Fruit fly (Drosophila melanogaster): ENCODE results near the gene betaTub85D.

The betaTub85D gene

DNA sequence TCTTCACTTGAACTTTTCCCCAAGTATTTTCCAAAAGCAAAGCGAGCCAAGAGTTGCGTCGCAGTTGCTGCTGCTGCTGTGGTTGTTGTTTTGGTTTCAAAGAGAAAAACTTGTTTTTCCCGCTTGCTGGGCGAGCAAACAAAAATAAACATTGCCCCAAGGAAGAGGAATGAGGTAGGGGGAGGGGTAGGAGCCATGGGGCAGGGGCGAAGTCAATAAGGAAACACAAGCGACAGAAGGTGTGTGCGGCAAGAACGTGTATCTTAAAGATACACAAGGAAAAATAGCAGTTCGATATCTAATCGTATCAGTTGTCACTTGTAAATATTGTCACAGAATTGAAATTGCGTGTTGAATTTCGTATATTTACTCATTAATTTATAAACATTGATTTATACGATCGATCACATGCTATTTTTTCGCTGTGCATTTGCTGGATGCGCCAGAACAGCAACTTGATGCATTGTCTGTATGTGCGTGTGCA is 16.5 kb downstream of the betaTub85D start (continued):
- TF ChIP-seq CG2889 (GFP tag; IDR thresholded peaks at IDR 0.05) (no peak), CG30431 (GFP tag; optimal IDR thresholded peaks at IDR 0.05) (peak; percentile 29), MESR4 (GFP tag; optimal IDR thresholded peaks at IDR 0.05) (peak; percentile 25), trem (tag; optimal IDR thresholded peaks at IDR 0.05) (peak; percentile 76), onecut (GFP tag; IDR thresholded peaks at IDR 0.05) (peak; percentile 74), CG1647 (GFP tag; optimal IDR thresholded peaks at IDR 0.05) (no peak), Dll (GFP tag; IDR thresholded peaks at IDR 0.05; ENCODE audit: partially characterized antibody) (no peak), dmrt99B (tag; optimal IDR thresholded peaks at IDR 0.05) (peak; percentile 70), ci (GFP tag; IDR thresholded peaks at IDR 0.05) (peak; percentile 87), toy (GFP tag; IDR thresholded peaks at IDR 0.05) (no peak), gsb-n (tag; optimal IDR thresholded peaks at IDR 0.05) (peak; percentile 80), so (GFP tag; IDR thresholded peaks at IDR 0.05) (peak; percentile 80), CoRest (tag; optimal IDR thresholded peaks at IDR 0.05) (peak; percentile 76), mam (GFP tag; optimal IDR thresholded peaks at IDR 0.05) (peak; percentile 32), chinmo (GFP tag; IDR thresholded peaks at IDR 0.05; ENCODE audit: partially characterized antibody) (0 out of 4 replicates have a peak, but pooled peaks have one; percentile 54), croc (GFP tag; conservative IDR thresholded peaks at IDR 0.05) (peak; percentile 78), CG4820 (GFP tag; optimal IDR thresholded peaks at IDR 0.05) (peak; percentile 58), aop (GFP tag; IDR thresholded peaks at IDR 0.05) (0 out of 2 replicates have a peak, but pooled peaks have one; percentile 23), sens (GFP tag) (peak; percentile 95), CG12299 (tag; optimal IDR thresholded peaks at IDR 0.05) (peak; percentile 40), peb (GFP tag; IDR thresholded peaks at IDR 0.05) (peak; percentile 57; the same call in 1 of the 2 replicates), Kr (GFP tag; optimal IDR thresholded peaks at IDR 0.05) (peak; percentile 87), emc (GFP tag; optimal IDR thresholded peaks at IDR 0.05) (no peak), CG1603 (tag; optimal IDR thresholded peaks at IDR 0.05) (peak; percentile 91), CG7928 (GFP tag; optimal IDR thresholded peaks at IDR 0.05) (no peak), ems (GFP tag; optimal IDR thresholded peaks at IDR 0.05) (peak; percentile 37), tup (GFP tag; optimal IDR thresholded peaks at IDR 0.05) (peak; percentile 44), dysf (GFP tag; IDR thresholded peaks at IDR 0.05) (peak; percentile 73), Aef1 (GFP tag; IDR thresholded peaks at IDR 0.05) (no peak), sna (GFP tag; IDR thresholded peaks at IDR 0.05; ENCODE audit: partially characterized antibody) (no peak), gt (GFP tag; IDR thresholded peaks at IDR 0.05) (no peak), Chrac-16 (GFP tag; optimal IDR thresholded peaks at IDR 0.05) (peak; percentile 46), TFAM (GFP tag; optimal IDR thresholded peaks at IDR 0.05) (peak; percentile 48), Rx (GFP tag; IDR thresholded peaks at IDR 0.05) (peak; percentile 36; the same call in 1 of the 2 replicates), Tbp (GFP tag; optimal IDR thresholded peaks at IDR 0.05) (no peak), CG12391 (tag; optimal IDR thresholded peaks at IDR 0.05) (peak; percentile 81), CG11247 (GFP tag; IDR thresholded peaks at IDR 0.05) (peak; percentile 32), CG10366 (GFP tag; IDR thresholded peaks at IDR 0.05) (peak; percentile 39), pros (GFP tag; optimal IDR thresholded peaks at IDR 0.05) (peak; percentile 69), Lhr (GFP tag; optimal IDR thresholded peaks at IDR 0.05) (peak; percentile 56), H2.0 (GFP tag; IDR thresholded peaks at IDR 0.05) (peak; percentile 49; the same call in 1 of the 2 replicates), CG7357 (GFP tag; IDR thresholded peaks at IDR 0.05) (no peak), CG3726 (GFP tag; IDR thresholded peaks at IDR 0.05) (peak; percentile 77; the same call in 2 of the 3 replicates), MBD-R2 (GFP tag; IDR thresholded peaks at IDR 0.05) (no peak), CG32772 (GFP tag; IDR thresholded peaks at IDR 0.05) (peak; percentile 49; the same call in 1 of the 2 replicates), vfl (GFP tag; optimal IDR thresholded peaks at IDR 0.05) (no peak), Hmr (GFP tag; optimal IDR thresholded peaks at IDR 0.05) (peak; percentile 77), Gug (GFP tag; IDR thresholded peaks at IDR 0.05) (peak; percentile 39; the same call in 1 of the 4 replicates), CG13296 (GFP tag; optimal IDR thresholded peaks at IDR 0.05) (peak; percentile 55), HLH3B (GFP tag; IDR thresholded peaks at IDR 0.05) (peak; percentile 65), odd (GFP tag; optimal IDR thresholded peaks at IDR 0.05) (peak; percentile 72)

Data from whole organism, embryonic.